Fruit fly (Drosophila melanogaster) whole organism, embryonic: ENCODE data around the gene Ts.

ENCODE experiments used
- ATbp ChIP-seq: fragments of 200-800 bp; sonication (Bioruptor generic); optimal IDR thresholded peaks from 2 replicates; lab custom pipeline; 2017; ENCODE audit warnings: missing biosample characterization, mild to moderate bottlenecking, missing genetic modification characterization, missing genetic modification reagents
- CG10147 ChIP-seq: fragments of 200-800 bp; sonication (Bioruptor generic); optimal IDR thresholded peaks from 2 replicates; lab custom pipeline; 2019; ENCODE audit warnings: missing biosample characterization, mild to moderate bottlenecking, missing genetic modification characterization, moderate library complexity
- CG10431 ChIP-seq: fragments of 200-800 bp; sonication (Bioruptor generic); optimal IDR thresholded peaks from 3 replicates; lab custom pipeline; 2018; ENCODE audit warnings: missing biosample characterization, mild to moderate bottlenecking, missing genetic modification characterization
- CG10565 ChIP-seq: fragments of 200-800 bp; sonication (Bioruptor generic); optimal IDR thresholded peaks from 3 replicates; lab custom pipeline; 2016; ENCODE audit warnings: missing biosample characterization, mild to moderate bottlenecking, missing genetic modification characterization
- CG11456 ChIP-seq: fragments of 200-800 bp; sonication (Bioruptor generic); IDR thresholded peaks from 3 replicates; pipeline ENCODE4 v1.3.6; 2022; ENCODE audit warnings: missing biosample characterization, missing genetic modification characterization
- CG11560 ChIP-seq: fragments of 200-800 bp; sonication (Bioruptor generic); IDR thresholded peaks from 3 replicates; pipeline ENCODE4 v1.3.6; 2022; ENCODE audit warnings: missing biosample characterization, missing genetic modification characterization
- CG12236 ChIP-seq: fragments of 200-800 bp; sonication (Bioruptor generic); optimal IDR thresholded peaks from 2 replicates; lab custom pipeline; 2016; ENCODE audit warnings: missing biosample characterization, missing genetic modification characterization
- CG14014 ChIP-seq: fragments of 200-800 bp; sonication (Bioruptor generic); IDR thresholded peaks from 2 replicates; pipeline ENCODE4 v1.3.6; 2022; ENCODE audit warnings: missing biosample characterization, missing genetic modification characterization
- CG15073 ChIP-seq: fragments of 200-800 bp; sonication (Bioruptor generic); optimal IDR thresholded peaks from 2 replicates; lab custom pipeline; 2016; ENCODE audit warnings: missing biosample characterization, missing genetic modification characterization
- CG15601 ChIP-seq: fragments of 200-800 bp; sonication (Bioruptor generic); optimal IDR thresholded peaks from 3 replicates; lab custom pipeline; 2019; ENCODE audit warnings: missing biosample characterization, mild to moderate bottlenecking, missing genetic modification characterization, moderate library complexity
- CG16779 ChIP-seq: fragments of 200-800 bp; sonication (Bioruptor generic); IDR thresholded peaks from 2 replicates; pipeline ENCODE4 v1.3.6; 2022; ENCODE audit warnings: missing biosample characterization, missing genetic modification characterization
- CG17361 ChIP-seq: fragments of 200-800 bp; sonication (Bioruptor generic); IDR thresholded peaks from 3 replicates; pipeline ENCODE4 v1.3.6; 2022; ENCODE audit warnings: missing biosample characterization, missing genetic modification characterization
- CG17912 ChIP-seq: fragments of 200-800 bp; sonication (Bioruptor generic); optimal IDR thresholded peaks from 2 replicates; lab custom pipeline; 2018; ENCODE audit warnings: missing biosample characterization, mild to moderate bottlenecking, missing genetic modification characterization
- CG18262 ChIP-seq: fragments of 200-800 bp; optimal IDR thresholded peaks from 3 replicates; lab custom pipeline; 2019; ENCODE audit warnings: missing biosample characterization, mild to moderate bottlenecking, missing genetic modification characterization, moderate library complexity
- CG18476 ChIP-seq: fragments of 200-800 bp; sonication (Bioruptor generic); optimal IDR thresholded peaks from 2 replicates; lab custom pipeline; 2016; ENCODE audit warnings: missing biosample characterization, mild to moderate bottlenecking, missing genetic modification characterization
- CG18619 ChIP-seq: fragments of 200-800 bp; sonication (Bioruptor generic); optimal IDR thresholded peaks from 3 replicates; lab custom pipeline; 2017; ENCODE audit warnings: missing biosample characterization, mild to moderate bottlenecking, missing genetic modification characterization
- CG3281 ChIP-seq: fragments of 200-800 bp; sonication (Bioruptor generic); optimal IDR thresholded peaks from 3 replicates; lab custom pipeline; 2017; ENCODE audit warnings: missing biosample characterization, mild to moderate bottlenecking, missing genetic modification characterization
- CG5245 ChIP-seq: fragments of 200-800 bp; sonication (Bioruptor generic); optimal IDR thresholded peaks from 3 replicates; lab custom pipeline; 2016; ENCODE audit warnings: missing biosample characterization, missing genetic modification characterization
- CG6254 ChIP-seq: fragments of 200-800 bp; sonication (Bioruptor generic); optimal IDR thresholded peaks from 3 replicates; lab custom pipeline; 2017; ENCODE audit warnings: mild to moderate bottlenecking, missing biosample characterization, missing genetic modification reagents, missing genetic modification characterization
- CG9932 ChIP-seq: fragments of 200-800 bp; sonication (Bioruptor generic); IDR thresholded peaks from 2 replicates; pipeline ENCODE4 v1.3.6; 2022; ENCODE audit warnings: missing biosample characterization, missing genetic modification characterization
- Chrac-16 ChIP-seq: fragments of 200-800 bp; sonication (Bioruptor generic); optimal IDR thresholded peaks from 3 replicates; lab custom pipeline; 2016; ENCODE audit warnings: missing biosample characterization, missing genetic modification characterization
- D19A ChIP-seq: fragments of 200-800 bp; optimal IDR thresholded peaks from 3 replicates; lab custom pipeline; 2019; ENCODE audit warnings: missing biosample characterization, mild to moderate bottlenecking, missing genetic modification characterization, moderate library complexity
- H2.0 ChIP-seq: fragments of 200-800 bp; sonication (Bioruptor generic); IDR thresholded peaks from 2 replicates; pipeline ENCODE4 v1.3.6; 2022; ENCODE audit warnings: missing biosample characterization, missing genetic modification characterization
- Max ChIP-seq: fragments of 200-800 bp; sonication (Bioruptor generic); optimal IDR thresholded peaks from 2 replicates; lab custom pipeline; 2016; ENCODE audit warnings: missing biosample characterization, mild to moderate bottlenecking, missing genetic modification characterization
- Meics ChIP-seq: fragments of 200-800 bp; sonication (Bioruptor generic); optimal IDR thresholded peaks from 2 replicates; lab custom pipeline; 2017; ENCODE audit warnings: missing biosample characterization, mild to moderate bottlenecking, missing genetic modification characterization
- Nf-YB ChIP-seq: fragments of 200-800 bp; sonication (Bioruptor generic); optimal IDR thresholded peaks from 3 replicates; lab custom pipeline; 2019; ENCODE audit warnings: missing biosample characterization, mild to moderate bottlenecking, missing genetic modification characterization, moderate library complexity
- PHDP ChIP-seq: fragments of 200-800 bp; sonication (Bioruptor generic); optimal IDR thresholded peaks from 3 replicates; lab custom pipeline; 2018; ENCODE audit warnings: missing biosample characterization, mild to moderate bottlenecking, missing genetic modification characterization, moderate library complexity
- Rx ChIP-seq: fragments of 200-800 bp; sonication (Bioruptor generic); IDR thresholded peaks from 2 replicates; pipeline ENCODE4 v1.3.6; 2022; ENCODE audit warnings: missing biosample characterization, missing genetic modification characterization
- Spps ChIP-seq: fragments of 200-800 bp; sonication (Bioruptor generic); optimal IDR thresholded peaks from 2 replicates; lab custom pipeline; 2018; ENCODE audit warnings: missing biosample characterization, mild to moderate bottlenecking, missing genetic modification characterization
- bcd ChIP-seq: fragments of 200-800 bp; sonication (Bioruptor generic); optimal IDR thresholded peaks from 2 replicates; lab custom pipeline; 2017; ENCODE audit warnings: missing biosample characterization, mild to moderate bottlenecking, missing genetic modification characterization
- br ChIP-seq: fragments of >200 bp; optimal IDR thresholded peaks from 2 replicates; lab custom pipeline; 2017
- chif ChIP-seq, 2 experiments: fragments of 200-800 bp; sonication (Bioruptor generic); optimal IDR thresholded peaks; 3 replicates each; lab custom pipeline; 2016; ENCODE audit warnings: missing biosample characterization in 2 of 2, missing genetic modification characterization in 2 of 2
- chn ChIP-seq: fragments of 200-800 bp; sonication (Bioruptor generic); optimal IDR thresholded peaks from 2 replicates; lab custom pipeline; 2016; ENCODE audit warnings: missing biosample characterization, missing genetic modification characterization
- ewg ChIP-seq: fragments of 200-800 bp; sonication (Bioruptor generic); optimal IDR thresholded peaks from 3 replicates; lab custom pipeline; 2017; ENCODE audit warnings: mild to moderate bottlenecking, missing biosample characterization, missing genetic modification reagents, missing genetic modification characterization
- exex ChIP-seq: fragments of 200-800 bp; sonication (Bioruptor generic); optimal IDR thresholded peaks from 4 replicates; lab custom pipeline; 2018; ENCODE audit warnings: missing biosample characterization, mild to moderate bottlenecking, missing genetic modification characterization, moderate library complexity
- fd96Cb ChIP-seq: fragments of 200-800 bp; sonication (Bioruptor generic); optimal IDR thresholded peaks from 2 replicates; lab custom pipeline; 2018; ENCODE audit warnings: missing biosample characterization, mild to moderate bottlenecking, missing genetic modification characterization, moderate library complexity
- gsb-n ChIP-seq: fragments of 200-800 bp; sonication (Bioruptor generic); optimal IDR thresholded peaks from 3 replicates; lab custom pipeline; 2018; ENCODE audit warnings: missing biosample characterization, mild to moderate bottlenecking, missing genetic modification characterization
- hbn ChIP-seq: fragments of 200-800 bp; sonication (Bioruptor generic); IDR thresholded peaks from 2 replicates; pipeline ENCODE4 v1.3.6; 2022; ENCODE audit warnings: missing biosample characterization, missing genetic modification characterization; ENCODE audit not compliant: partially characterized antibody
- ken ChIP-seq: fragments of 200-800 bp; sonication (Bioruptor generic); IDR thresholded peaks from 3 replicates; pipeline ENCODE4 v1.3.6; 2022; ENCODE audit warnings: missing biosample characterization, missing genetic modification characterization
- klu ChIP-seq: fragments of 200-800 bp; sonication (Bioruptor generic); IDR thresholded peaks from 2 replicates; pipeline ENCODE4 v1.3.6; 2022; ENCODE audit warnings: missing biosample characterization, missing genetic modification characterization
- lov ChIP-seq, 2 experiments: fragments of 200-800 bp in 1 of 2; fragments of >200 bp in 1 of 2; sonication (Bioruptor generic) in 1 of 2; IDR thresholded peaks in 1 of 2; optimal IDR thresholded peaks in 1 of 2; 2 replicates in 1 of 2; 3 replicates in 1 of 2; pipeline versions ENCODE4 v1.3.6 to Lab custom; 2017 to 2022; ENCODE audit warnings: missing biosample characterization in 1 of 2, missing genetic modification characterization in 1 of 2
- org-1 ChIP-seq: fragments of 200-800 bp; sonication (Bioruptor generic); optimal IDR thresholded peaks from 2 replicates; lab custom pipeline; 2017; ENCODE audit warnings: missing biosample characterization, missing genetic modification characterization
- pho ChIP-seq: fragments of 200-800 bp; sonication (Bioruptor generic); optimal IDR thresholded peaks from 2 replicates; lab custom pipeline; 2016; ENCODE audit warnings: missing biosample characterization, missing genetic modification characterization
- psq ChIP-seq: fragments of 200-800 bp; sonication (Bioruptor generic); optimal IDR thresholded peaks from 2 replicates; lab custom pipeline; 2017; ENCODE audit warnings: missing biosample characterization, missing genetic modification characterization
- run ChIP-seq: fragments of 200-800 bp; sonication (Bioruptor generic); optimal IDR thresholded peaks from 3 replicates; lab custom pipeline; 2018; ENCODE audit warnings: missing biosample characterization, mild to moderate bottlenecking, missing genetic modification characterization
- sens ChIP-seq: fragments of 200-800 bp; sonication (Bioruptor generic); peaks from one replicate; lab custom pipeline; 2016; ENCODE audit warnings: missing biosample characterization, missing genetic modification characterization
- sob ChIP-seq: fragments of 200-800 bp; sonication (Bioruptor generic); IDR thresholded peaks from 2 replicates; pipeline ENCODE4 v1.3.6; 2022; ENCODE audit warnings: missing biosample characterization, missing genetic modification characterization
- ssp ChIP-seq: fragments of 200-800 bp; sonication (Bioruptor generic); IDR thresholded peaks from 2 replicates; pipeline ENCODE4 v1.3.6; 2022; ENCODE audit warnings: missing biosample characterization, missing genetic modification characterization
- tin ChIP-seq: fragments of 200-800 bp; sonication (Bioruptor generic); optimal IDR thresholded peaks from 3 replicates; lab custom pipeline; 2016; ENCODE audit warnings: missing biosample characterization, missing genetic modification characterization
- usp ChIP-seq: fragments of >200 bp; optimal IDR thresholded peaks from 2 replicates; lab custom pipeline; 2017; ENCODE audit warnings: missing biosample characterization, missing genetic modification characterization

The Ts gene

DNA sequence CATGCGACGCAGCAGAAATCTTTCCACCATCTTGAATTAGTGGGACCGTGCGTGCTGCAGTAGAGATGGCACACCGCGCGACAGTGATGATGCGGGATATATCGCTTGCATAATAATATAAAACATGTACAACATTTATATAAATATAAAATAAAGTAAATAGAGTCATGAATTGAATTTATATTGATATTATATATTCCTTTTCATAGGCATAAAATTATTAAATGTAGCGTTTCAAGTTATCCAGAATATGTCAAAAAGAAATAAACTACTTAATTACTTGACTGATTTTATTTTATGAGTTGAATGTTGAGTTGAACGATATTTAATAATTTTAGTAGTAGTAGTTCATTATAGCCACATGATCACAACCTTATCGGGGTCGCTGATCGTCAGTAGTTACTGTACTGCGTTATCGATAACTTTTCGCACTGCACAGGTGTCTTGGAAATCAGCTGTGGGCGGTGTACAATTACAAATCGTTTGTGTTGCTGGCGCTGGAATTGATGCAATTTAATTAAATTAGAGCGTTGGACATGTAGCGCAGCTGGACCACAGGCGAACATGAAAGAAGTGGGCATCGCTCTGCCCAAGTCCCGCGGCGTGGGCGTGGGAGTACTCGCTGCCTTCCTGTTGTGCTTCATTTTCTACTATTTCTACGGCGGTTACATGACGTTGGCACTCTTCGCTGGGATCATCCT, 18.4 kb upstream of the Ts start, which contains the start of the genes Chd1 and Bem46 (continued):
- TF ChIP-seq klu, result peak; percentile 87
- TF ChIP-seq gsb-n (tag; lab: Kevin White, UChicago), result no peak
- TF ChIP-seq H2.0, result peak; percentile 79
- peak; percentile 80 for TF ChIP-seq sob
- TF ChIP-seq lov (optimal IDR thresholded peaks at IDR 0.05; lab: Kevin White, UChicago), result no peak
- 0 out of 3 replicates have a peak, but pooled peaks have one; percentile 18 for TF ChIP-seq lov (GFP tag; IDR thresholded peaks at IDR 0.05; lab: Robert Waterston, UW)
- TF ChIP-seq CG6254 (GFP tag; lab: Kevin White, UChicago), result peak; percentile 53
- peak; percentile 93 for TF ChIP-seq CG9932 (GFP tag; lab: Robert Waterston, UW)
- no peak for TF ChIP-seq hbn (GFP tag; lab: Robert Waterston, UW)
- TF ChIP-seq run (tag; lab: Kevin White, UChicago), result peak; percentile 26
- TF ChIP-seq psq (GFP tag; lab: Kevin White, UChicago), result peak; percentile 61
- TF ChIP-seq fd96Cb (tag; lab: Kevin White, UChicago), result peak; percentile 84
- TF ChIP-seq CG15073 (GFP tag; lab: Kevin White, UChicago), result no peak
- no peak for TF ChIP-seq exex
- TF ChIP-seq ken, result peak; percentile 83
- TF ChIP-seq CG17912, result peak; percentile 54
- peak; percentile 67 for TF ChIP-seq Nf-YB (GFP tag; lab: Kevin White, UChicago)
- no peak for TF ChIP-seq ATbp (GFP tag; lab: Kevin White, UChicago)
- peak; percentile 87 for TF ChIP-seq tin (GFP tag; lab: Kevin White, UChicago)
- peak; percentile 46 for TF ChIP-seq Spps (tag; lab: Kevin White, UChicago)
- TF ChIP-seq ssp (GFP tag; lab: Robert Waterston, UW), result peak; percentile 78
- peak; percentile 70 for TF ChIP-seq Max
- peak; percentile 89 for TF ChIP-seq bcd (GFP tag; lab: Kevin White, UChicago)
- TF ChIP-seq D19A (tag; lab: Kevin White, UChicago), result no peak
- peak; percentile 88 for TF ChIP-seq CG18262 (tag; lab: Kevin White, UChicago)
- peak; percentile 90 for TF ChIP-seq Chrac-16 (GFP tag; lab: Kevin White, UChicago)
- TF ChIP-seq CG18619, result peak; percentile 88
- TF ChIP-seq CG14014 (GFP tag; lab: Robert Waterston, UW), result peak; percentile 84
- peak; percentile 70 for TF ChIP-seq CG10431 (GFP tag; lab: Kevin White, UChicago)
- TF ChIP-seq chif (GFP tag; optimal IDR thresholded peaks at IDR 0.05; lab: Kevin White, UChicago), result peak; percentile 59 to 79
- TF ChIP-seq ewg, result peak; percentile 77
- TF ChIP-seq CG11456 (GFP tag; lab: Robert Waterston, UW), result peak; percentile 83
- TF ChIP-seq CG11560 (tag; lab: Robert Waterston, UW), result peak; percentile 70; the same call in 2 of the 3 replicates
- peak; percentile 19 for TF ChIP-seq CG10565 (GFP tag; lab: Kevin White, UChicago)
- peak; percentile 94 for TF ChIP-seq sens (GFP tag; lab: Kevin White, UChicago)
- TF ChIP-seq CG5245 (GFP tag; lab: Kevin White, UChicago), result peak; percentile 74
- peak; percentile 87 for TF ChIP-seq CG10147 (GFP tag; lab: Kevin White, UChicago)
- TF ChIP-seq org-1, result peak; percentile 64
- peak; percentile 65 for TF ChIP-seq Rx
- peak; percentile 82 for TF ChIP-seq PHDP (tag; lab: Kevin White, UChicago)
- no peak for TF ChIP-seq CG12236 (GFP tag; lab: Kevin White, UChicago)
- peak; percentile 82 for TF ChIP-seq chn (GFP tag; lab: Kevin White, UChicago)
- peak; percentile 88 for TF ChIP-seq Meics
- peak; percentile 96 for TF ChIP-seq CG17361 (GFP tag; lab: Robert Waterston, UW)
- TF ChIP-seq CG3281 (GFP tag; lab: Kevin White, UChicago), result peak; percentile 81
- 0 out of 2 replicates have a peak, but pooled peaks have one; percentile 6 for TF ChIP-seq CG16779
- no peak for TF ChIP-seq br (lab: Kevin White, UChicago)
- TF ChIP-seq CG18476 (GFP tag; lab: Kevin White, UChicago), result peak; percentile 71
- TF ChIP-seq usp (GFP tag; lab: Kevin White, UChicago), result no peak
- TF ChIP-seq pho (GFP tag; lab: Kevin White, UChicago), result peak; percentile 75
- no peak for TF ChIP-seq CG15601
